Worm (Caenorhabditis elegans): ENCODE results near the gene F34H10.1.
"Not testable (repeated sequence)": the region's sequence is repeated elsewhere in the genome, so short reads cannot be mapped to it uniquely, and the experiment has no call there.

ce11 chrX:9625824-9626223, at the start of gene F34H10.1:
- TF ChIP-seq ztf-11 (tag; optimal IDR thresholded peaks at IDR 0.05); unc-120 (tag; optimal IDR thresholded peaks at IDR 0.05; ENCODE audit: poor library complexity, severe bottlenecking); ham-2 (GFP tag; optimal IDR thresholded peaks at IDR 0.05); unc-62 (GFP tag; optimal IDR thresholded peaks at IDR 0.05); nhr-28 (tag; optimal IDR thresholded peaks at IDR 0.05); tbx-8 (GFP tag; optimal IDR thresholded peaks at IDR 0.05); elt-1 (tag; optimal IDR thresholded peaks at IDR 0.05; ENCODE audit: borderline replicate concordance, insufficient read depth); drap-1 (GFP tag; optimal IDR thresholded peaks at IDR 0.05); hlh-1 (tag; optimal IDR thresholded peaks at IDR 0.05); M03D4.4 (tag; optimal IDR thresholded peaks at IDR 0.05); lin-13 (tag; optimal IDR thresholded peaks at IDR 0.05): not testable (repeated sequence)

All from whole organism, mixed stage, embryonic.